Worm (Caenorhabditis elegans): Measurements from ENCODE around the gene dylt-3.

Gene dylt-3

DNA sequence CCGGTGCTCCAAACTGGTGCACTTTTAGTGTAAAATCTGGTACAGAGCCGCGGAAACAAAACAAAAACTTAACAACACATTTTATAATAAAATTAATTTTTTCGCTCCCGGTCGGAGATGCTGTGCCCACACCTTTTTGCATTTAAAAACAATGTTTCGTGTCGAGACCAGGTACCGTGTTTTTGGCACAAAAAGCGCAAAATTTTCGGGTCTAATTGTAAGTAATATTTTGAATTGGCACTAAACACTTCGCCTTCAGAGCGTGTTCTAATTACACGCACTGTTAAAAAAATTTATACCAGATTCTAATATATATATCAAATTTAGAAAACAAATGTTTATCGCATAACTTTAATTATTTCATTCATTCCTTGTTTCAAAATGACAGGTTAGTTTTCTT lies at the start of gene dylt-3:
TSS of gene dylt-3 (plus strand) at position 301 of the 400 bp plus-strand sequence.
- TF ChIP-seq klf-2 (GFP tag; conservative IDR thresholded peaks at IDR 0.05) (no peak), ztf-29 (GFP tag; IDR thresholded peaks at IDR 0.05) (no peak), ref-1 (GFP tag; conservative IDR thresholded peaks at IDR 0.05) (no peak), T22C8.4 (GFP tag; IDR thresholded peaks at IDR 0.05) (no peak), flt-1 (GFP tag; IDR thresholded peaks at IDR 0.05) (no peak), tab-1 (GFP tag; IDR thresholded peaks at IDR 0.05) (no peak), cog-1 (tag; optimal IDR thresholded peaks at IDR 0.05) (no peak), ztf-23 (GFP tag; IDR thresholded peaks at IDR 0.05) (no peak), med-1 (GFP tag; optimal IDR thresholded peaks at IDR 0.05; ENCODE audit: insufficient read depth) (no peak)

- no peak for TF ChIP-seq ref-1 (GFP tag; conservative IDR thresholded peaks at IDR 0.05)
- no peak for TF ChIP-seq klf-2 (GFP tag; conservative IDR thresholded peaks at IDR 0.05)
- TF ChIP-seq cog-1 (tag; optimal IDR thresholded peaks at IDR 0.05): no peak
- no peak for TF ChIP-seq ztf-23 (GFP tag; IDR thresholded peaks at IDR 0.05)
- no peak for TF ChIP-seq flt-1 (GFP tag; IDR thresholded peaks at IDR 0.05)
- TF ChIP-seq med-1 (GFP tag; optimal IDR thresholded peaks at IDR 0.05; ENCODE audit: insufficient read depth): no peak
Measured at ce11 chrII:8135953-8136352, 45.6 kb upstream of the dylt-3 start.

DNA sequence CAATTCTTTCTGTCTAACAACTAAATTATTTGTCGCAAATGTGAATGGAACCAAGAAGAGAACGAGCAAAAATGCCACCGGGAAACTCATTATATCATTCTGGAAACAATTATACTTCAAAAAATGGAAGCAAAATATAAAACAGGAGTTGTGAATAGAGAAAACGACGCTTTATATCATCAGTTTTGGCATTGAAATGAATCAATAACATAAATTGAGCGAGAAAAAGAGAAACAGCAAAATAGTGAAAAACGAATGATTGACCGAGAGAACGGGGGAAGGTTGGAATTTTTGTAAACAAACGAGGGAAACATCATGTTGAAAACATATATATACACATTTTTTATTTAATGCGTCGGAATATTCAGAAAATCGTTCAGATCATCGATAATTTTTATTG lies 44.7 kb upstream of the dylt-3 start, which contains the start of gene ctns-1:
TSS of gene ctns-1 (minus strand) at position 101 of the 400 bp plus-strand sequence.
- no peak for TF ChIP-seq tab-1 (GFP tag; IDR thresholded peaks at IDR 0.05)
- no peak for TF ChIP-seq T22C8.4 (GFP tag; IDR thresholded peaks at IDR 0.05)
- no peak for TF ChIP-seq med-1 (GFP tag; optimal IDR thresholded peaks at IDR 0.05; ENCODE audit: insufficient read depth)
- no peak for TF ChIP-seq ztf-23 (GFP tag; IDR thresholded peaks at IDR 0.05)
- no peak for TF ChIP-seq ref-1 (GFP tag; conservative IDR thresholded peaks at IDR 0.05)
- TF ChIP-seq flt-1 (GFP tag; IDR thresholded peaks at IDR 0.05): no peak
- no peak for TF ChIP-seq cog-1 (tag; optimal IDR thresholded peaks at IDR 0.05)
- no peak for TF ChIP-seq klf-2 (GFP tag; conservative IDR thresholded peaks at IDR 0.05)
- TF ChIP-seq ztf-29 (GFP tag; IDR thresholded peaks at IDR 0.05): no peak

ce11 chrII:8137379-8137778 lies 44.2 kb upstream of the dylt-3 start:
- TF ChIP-seq ztf-23 (GFP tag; IDR thresholded peaks at IDR 0.05) (0 out of 2 replicates have a peak, but pooled peaks have one; percentile 32), ztf-29 (GFP tag; IDR thresholded peaks at IDR 0.05) (no peak), T22C8.4 (GFP tag; IDR thresholded peaks at IDR 0.05) (no peak), med-1 (GFP tag; optimal IDR thresholded peaks at IDR 0.05; ENCODE audit: insufficient read depth) (no peak), cog-1 (tag; optimal IDR thresholded peaks at IDR 0.05) (peak; percentile 32)

DNA sequence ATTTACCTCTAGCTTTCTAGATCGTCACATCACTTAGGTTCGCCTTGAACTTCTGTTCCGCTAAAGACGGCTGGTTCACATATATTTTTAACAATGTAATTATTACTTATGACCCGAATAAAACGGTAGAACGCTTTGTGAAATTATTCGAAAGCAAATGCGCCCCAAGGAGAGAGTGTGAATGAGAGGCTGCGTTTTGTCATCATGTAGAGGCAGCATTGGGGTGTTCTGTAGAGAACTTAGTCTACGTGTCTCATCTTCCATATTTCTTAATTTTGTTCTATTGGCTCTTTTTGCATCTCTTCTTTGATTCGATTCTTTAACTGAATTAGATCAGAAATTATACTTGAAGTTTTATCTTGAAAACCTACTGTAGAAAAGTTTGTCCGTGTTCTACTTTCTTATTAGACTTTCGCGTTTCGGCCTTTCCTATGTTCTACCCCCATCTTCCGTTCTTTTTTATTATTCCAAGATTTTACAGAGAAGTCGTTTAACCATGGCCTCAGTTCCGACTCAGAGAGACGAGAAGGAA lies 43.5 kb upstream of the dylt-3 start, which contains the start of gene cdc-48.2:
TSS of gene cdc-48.2 (plus strand) at position 482 of the 532 bp plus-strand sequence.
- TF ChIP-seq med-1 (GFP tag; optimal IDR thresholded peaks at IDR 0.05; ENCODE audit: insufficient read depth) (no peak), T22C8.4 (GFP tag; IDR thresholded peaks at IDR 0.05) (no peak), ref-1 (GFP tag; conservative IDR thresholded peaks at IDR 0.05) (no peak), tab-1 (GFP tag; IDR thresholded peaks at IDR 0.05) (no peak), ztf-23 (GFP tag; IDR thresholded peaks at IDR 0.05) (no peak), klf-2 (GFP tag; conservative IDR thresholded peaks at IDR 0.05) (no peak), cog-1 (tag; optimal IDR thresholded peaks at IDR 0.05) (no peak), ztf-29 (GFP tag; IDR thresholded peaks at IDR 0.05) (no peak), flt-1 (GFP tag; IDR thresholded peaks at IDR 0.05) (no peak)

ce11 chrII:8141135-8141534 lies 40.4 kb upstream of the dylt-3 start:
- TF ChIP-seq T22C8.4 (GFP tag; IDR thresholded peaks at IDR 0.05) (no peak), med-1 (GFP tag; optimal IDR thresholded peaks at IDR 0.05; ENCODE audit: insufficient read depth) (no peak), ztf-29 (GFP tag; IDR thresholded peaks at IDR 0.05) (no peak), ztf-23 (GFP tag; IDR thresholded peaks at IDR 0.05) (no peak), flt-1 (GFP tag; IDR thresholded peaks at IDR 0.05) (no peak), klf-2 (GFP tag; conservative IDR thresholded peaks at IDR 0.05) (no peak), cog-1 (tag; optimal IDR thresholded peaks at IDR 0.05) (no peak), tab-1 (GFP tag; IDR thresholded peaks at IDR 0.05) (no peak), ref-1 (GFP tag; conservative IDR thresholded peaks at IDR 0.05) (no peak)

DNA sequence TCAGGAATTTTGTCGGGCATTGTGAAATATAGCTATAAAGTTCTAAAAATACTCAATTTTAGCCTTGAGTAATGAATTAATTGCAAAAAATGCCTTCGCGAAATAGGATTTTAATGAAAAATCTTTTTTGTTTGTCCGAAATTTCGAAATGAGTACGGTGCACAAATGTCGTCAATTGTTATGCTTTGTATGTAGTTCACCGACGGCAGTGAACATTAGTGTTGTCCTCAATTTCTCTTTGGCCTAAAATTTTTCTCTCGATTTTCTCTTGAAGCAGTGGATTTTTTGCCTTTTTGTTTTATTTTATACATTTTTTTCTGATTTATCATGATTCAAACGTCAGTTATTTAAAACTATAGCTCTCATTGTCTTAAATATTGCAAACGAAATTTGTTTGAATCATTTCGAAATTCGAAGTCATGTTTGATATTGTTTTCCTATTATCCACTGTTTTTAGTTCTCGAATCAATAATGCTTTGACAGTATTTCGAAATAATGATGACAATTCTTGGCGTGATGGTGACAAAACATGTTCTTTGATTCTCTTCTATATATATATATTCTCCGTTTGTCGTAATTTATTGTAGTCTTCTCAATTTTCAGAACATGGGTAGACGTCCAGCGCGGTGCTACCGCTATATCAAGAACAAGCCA lies 38.1 kb upstream of the dylt-3 start, which contains the start of the genes ints-11 and rpl-10:
TSS of gene ints-11 (minus strand) at position 201 of the 654 bp plus-strand sequence.
TSS of gene rpl-10 (plus strand) at position 604 of the 654 bp plus-strand sequence.
- TF ChIP-seq flt-1 (GFP tag; IDR thresholded peaks at IDR 0.05) (no peak), tab-1 (GFP tag; IDR thresholded peaks at IDR 0.05) (no peak), klf-2 (GFP tag; conservative IDR thresholded peaks at IDR 0.05) (no peak), ztf-29 (GFP tag; IDR thresholded peaks at IDR 0.05) (no peak), ztf-23 (GFP tag; IDR thresholded peaks at IDR 0.05) (no peak), T22C8.4 (GFP tag; IDR thresholded peaks at IDR 0.05) (no peak), med-1 (GFP tag; optimal IDR thresholded peaks at IDR 0.05; ENCODE audit: insufficient read depth) (no peak), ref-1 (GFP tag; conservative IDR thresholded peaks at IDR 0.05) (no peak), cog-1 (tag; optimal IDR thresholded peaks at IDR 0.05) (no peak)

DNA sequence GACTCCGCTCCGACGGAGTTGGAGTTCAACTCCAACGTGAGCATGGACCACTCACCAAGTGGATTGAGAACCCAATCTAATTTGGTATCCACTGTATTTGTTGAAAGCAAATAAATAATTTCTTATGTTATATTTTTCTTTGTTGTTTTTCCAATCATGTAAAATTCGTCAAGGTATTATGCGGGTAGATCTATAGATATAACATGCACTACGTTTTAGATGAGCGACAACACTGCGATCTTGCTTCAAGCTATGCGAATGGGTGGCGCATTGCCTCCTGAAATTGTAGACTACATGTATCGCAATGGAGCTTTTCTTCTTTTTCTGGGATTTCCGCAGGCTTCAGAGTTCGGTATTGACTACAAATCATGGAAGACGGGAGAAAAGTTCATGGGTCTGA lies 37.0 kb upstream of the dylt-3 start, which contains the start of gene F10B5.2:
TSS of gene F10B5.2 (plus strand) at position 220 of the 400 bp plus-strand sequence.
- no peak for TF ChIP-seq med-1 (GFP tag; optimal IDR thresholded peaks at IDR 0.05; ENCODE audit: insufficient read depth)
- no peak for TF ChIP-seq klf-2 (GFP tag; conservative IDR thresholded peaks at IDR 0.05)
- no peak for TF ChIP-seq tab-1 (GFP tag; IDR thresholded peaks at IDR 0.05)
- TF ChIP-seq ztf-23 (GFP tag; IDR thresholded peaks at IDR 0.05): no peak
- no peak for TF ChIP-seq ref-1 (GFP tag; conservative IDR thresholded peaks at IDR 0.05)
- no peak for TF ChIP-seq cog-1 (tag; optimal IDR thresholded peaks at IDR 0.05)
- no peak for TF ChIP-seq T22C8.4 (GFP tag; IDR thresholded peaks at IDR 0.05)
- TF ChIP-seq ztf-29 (GFP tag; IDR thresholded peaks at IDR 0.05): no peak
- no peak for TF ChIP-seq flt-1 (GFP tag; IDR thresholded peaks at IDR 0.05)

ce11 chrII:8149930-8150329 lies 31.6 kb upstream of the dylt-3 start, which contains the start of gene F10B5.3:
Gene F10B5.3 (minus strand): TSS chrII:8150030.
- TF ChIP-seq T22C8.4 (GFP tag; IDR thresholded peaks at IDR 0.05) (no peak), ref-1 (GFP tag; conservative IDR thresholded peaks at IDR 0.05) (no peak), ztf-23 (GFP tag; IDR thresholded peaks at IDR 0.05) (no peak), med-1 (GFP tag; optimal IDR thresholded peaks at IDR 0.05; ENCODE audit: insufficient read depth) (no peak), tab-1 (GFP tag; IDR thresholded peaks at IDR 0.05) (no peak), ztf-29 (GFP tag; IDR thresholded peaks at IDR 0.05) (no peak), klf-2 (GFP tag; conservative IDR thresholded peaks at IDR 0.05) (no peak), flt-1 (GFP tag; IDR thresholded peaks at IDR 0.05) (no peak), cog-1 (tag; optimal IDR thresholded peaks at IDR 0.05) (no peak)

All from whole organism, midembryonic.